Fruit fly (Drosophila melanogaster) whole organism, embryonic: Measurements from ENCODE around the gene CG46467.

Experiments used
- CG10209 ChIP-seq: fragments of 200-800 bp; sonication (Bioruptor generic); optimal IDR thresholded peaks from 3 replicates; lab custom pipeline; 2017; ENCODE audit warnings: missing biosample characterization, mild to moderate bottlenecking, missing genetic modification characterization, missing genetic modification reagents
- CG12104 ChIP-seq: fragments of 200-800 bp; sonication (Bioruptor generic); optimal IDR thresholded peaks from 3 replicates; lab custom pipeline; 2016; ENCODE audit warnings: missing biosample characterization, missing genetic modification characterization
- CG12391 ChIP-seq: fragments of 200-800 bp; sonication (Bioruptor generic); optimal IDR thresholded peaks from 3 replicates; lab custom pipeline; 2018; ENCODE audit warnings: missing biosample characterization, mild to moderate bottlenecking, missing genetic modification characterization, moderate library complexity
- CG13123 ChIP-seq: fragments of 200-800 bp; sonication (Bioruptor generic); optimal IDR thresholded peaks from 2 replicates; lab custom pipeline; 2016; ENCODE audit warnings: missing biosample characterization, missing genetic modification characterization
- CG14441 ChIP-seq: fragments of 200-800 bp; sonication (Bioruptor generic); IDR thresholded peaks from 2 replicates; pipeline ENCODE4 v1.3.6; 2022; ENCODE audit warnings: missing biosample characterization, missing genetic modification characterization
- CG1832 ChIP-seq: fragments of 200-800 bp; sonication (Bioruptor generic); optimal IDR thresholded peaks from 2 replicates; lab custom pipeline; 2017; ENCODE audit warnings: missing biosample characterization, mild to moderate bottlenecking, missing genetic modification characterization, inconsistent platforms
- CG31441 ChIP-seq: fragments of 200-800 bp; sonication (Bioruptor generic); IDR thresholded peaks from 2 replicates; pipeline ENCODE4 v1.3.6; 2022; ENCODE audit warnings: missing biosample characterization, missing genetic modification characterization
- CG32772 ChIP-seq: fragments of 200-800 bp; sonication (Bioruptor generic); IDR thresholded peaks from 2 replicates; pipeline ENCODE4 v1.3.6; 2022; ENCODE audit warnings: missing biosample characterization, missing genetic modification characterization
- CG33557 ChIP-seq: fragments of 200-800 bp; sonication (Bioruptor generic); optimal IDR thresholded peaks from 2 replicates; lab custom pipeline; 2019; ENCODE audit warnings: missing biosample characterization, mild to moderate bottlenecking, missing genetic modification characterization, moderate library complexity
- CG3726 ChIP-seq: fragments of 200-800 bp; sonication (Bioruptor generic); IDR thresholded peaks from 3 replicates; pipeline ENCODE4, ENCODE4 v1.3.6; 2022; ENCODE audit warnings: missing biosample characterization, missing genetic modification characterization
- CG4730 ChIP-seq: fragments of 200-800 bp; sonication (Bioruptor generic); IDR thresholded peaks from 2 replicates; pipeline ENCODE4 v1.3.6; 2022; ENCODE audit warnings: missing biosample characterization, missing genetic modification characterization
- CG6689 ChIP-seq: fragments of 200-800 bp; sonication (Bioruptor generic); IDR thresholded peaks from 2 replicates; pipeline ENCODE4 v1.3.6; 2022; ENCODE audit warnings: missing biosample characterization, missing genetic modification characterization
- CG6854 ChIP-seq: fragments of 200-800 bp; sonication (Bioruptor generic); optimal IDR thresholded peaks from 3 replicates; lab custom pipeline; 2017; ENCODE audit warnings: missing biosample characterization, mild to moderate bottlenecking, missing genetic modification characterization
- CG9932 ChIP-seq: fragments of 200-800 bp; sonication (Bioruptor generic); IDR thresholded peaks from 2 replicates; pipeline ENCODE4 v1.3.6; 2022; ENCODE audit warnings: missing biosample characterization, missing genetic modification characterization
- CrebB ChIP-seq: fragments of 200-800 bp; sonication (Bioruptor generic); optimal IDR thresholded peaks from 3 replicates; lab custom pipeline; 2018; ENCODE audit warnings: missing biosample characterization, mild to moderate bottlenecking, missing genetic modification characterization
- Hmr ChIP-seq: fragments of 200-800 bp; sonication (Bioruptor generic); optimal IDR thresholded peaks from 3 replicates; lab custom pipeline; 2017; ENCODE audit warnings: mild to moderate bottlenecking, missing biosample characterization, missing genetic modification reagents, missing genetic modification characterization
- Hr3 ChIP-seq: fragments of 200-800 bp; sonication (Bioruptor generic); optimal IDR thresholded peaks from 3 replicates; lab custom pipeline; 2016; ENCODE audit warnings: missing biosample characterization, missing genetic modification characterization
- MESR4 ChIP-seq: fragments of 200-800 bp; sonication (Bioruptor generic); optimal IDR thresholded peaks from 2 replicates; lab custom pipeline; 2018; ENCODE audit warnings: missing biosample characterization, mild to moderate bottlenecking, missing genetic modification characterization, moderate library complexity
- MTF-1 ChIP-seq: fragments of 200-800 bp; sonication (Bioruptor generic); optimal IDR thresholded peaks from 2 replicates; lab custom pipeline; 2018; ENCODE audit warnings: missing biosample characterization, mild to moderate bottlenecking, missing genetic modification characterization, borderline replicate concordance
- Max ChIP-seq: fragments of 200-800 bp; sonication (Bioruptor generic); optimal IDR thresholded peaks from 2 replicates; lab custom pipeline; 2016; ENCODE audit warnings: missing biosample characterization, mild to moderate bottlenecking, missing genetic modification characterization
- NC2β ChIP-seq: fragments of 200-800 bp; sonication (Bioruptor generic); optimal IDR thresholded peaks from 2 replicates; lab custom pipeline; 2016; ENCODE audit warnings: missing biosample characterization, missing genetic modification characterization
- Sry-β ChIP-seq: fragments of 200-800 bp; sonication (Bioruptor generic); optimal IDR thresholded peaks from 2 replicates; lab custom pipeline; 2018; ENCODE audit warnings: missing biosample characterization, mild to moderate bottlenecking, missing genetic modification characterization, moderate library complexity
- Ssrp ChIP-seq: fragments of 200-800 bp; sonication (Bioruptor generic); optimal IDR thresholded peaks from 2 replicates; lab custom pipeline; 2018; ENCODE audit warnings: missing biosample characterization, mild to moderate bottlenecking, missing genetic modification characterization, moderate library complexity
- abd-A ChIP-seq: fragments of 200-800 bp; sonication (Bioruptor generic); optimal IDR thresholded peaks from 3 replicates; lab custom pipeline; 2019; ENCODE audit warnings: missing biosample characterization, mild to moderate bottlenecking, missing genetic modification characterization, moderate library complexity
- az2 ChIP-seq: fragments of 200-800 bp; sonication (Bioruptor generic); optimal IDR thresholded peaks from 3 replicates; lab custom pipeline; 2016; ENCODE audit warnings: missing biosample characterization, missing genetic modification characterization
- corto ChIP-seq: fragments of 200-800 bp; sonication (Bioruptor generic); optimal IDR thresholded peaks from 2 replicates; lab custom pipeline; 2016; ENCODE audit warnings: missing biosample characterization, mild to moderate bottlenecking, missing genetic modification characterization, moderate library complexity
- cwo ChIP-seq: fragments of 200-800 bp; sonication (Bioruptor generic); optimal IDR thresholded peaks from 3 replicates; lab custom pipeline; 2017; ENCODE audit warnings: missing biosample characterization, missing genetic modification characterization, mild to moderate bottlenecking, moderate library complexity, missing genetic modification reagents
- ftz-f1 ChIP-seq: fragments of 200-800 bp; sonication (Bioruptor generic); optimal IDR thresholded peaks from 2 replicates; lab custom pipeline; 2016; ENCODE audit warnings: missing biosample characterization, missing genetic modification characterization
- gro ChIP-seq: fragments of 200-800 bp; sonication (Bioruptor generic); optimal IDR thresholded peaks from 2 replicates; lab custom pipeline; 2016; ENCODE audit warnings: missing biosample characterization, missing genetic modification characterization
- gsb ChIP-seq: fragments of 200-800 bp; sonication (Bioruptor generic); IDR thresholded peaks from 2 replicates; pipeline ENCODE4 v1.3.6; 2022; ENCODE audit warnings: missing biosample characterization, missing genetic modification characterization
- ind ChIP-seq: fragments of 200-800 bp; sonication (Bioruptor generic); optimal IDR thresholded peaks from 3 replicates; lab custom pipeline; 2016; ENCODE audit warnings: missing biosample characterization, missing genetic modification characterization
- inv ChIP-seq: fragments of 200-800 bp; sonication (Bioruptor generic); IDR thresholded peaks from 2 replicates; pipeline ENCODE4 v1.3.6; 2022; ENCODE audit warnings: missing biosample characterization, missing genetic modification characterization; ENCODE audit not compliant: partially characterized antibody
- lbe ChIP-seq: fragments of 200-800 bp; sonication (Bioruptor generic); optimal IDR thresholded peaks from 2 replicates; lab custom pipeline; 2016; ENCODE audit warnings: missing biosample characterization, mild to moderate bottlenecking, missing genetic modification characterization
- lola ChIP-seq, 3 experiments: fragments of >200 bp in 2 of 3; fragments of 200-800 bp in 1 of 3; sonication (Bioruptor generic) in 1 of 3; optimal IDR thresholded peaks; 2 replicates each; lab custom pipeline; 2017 to 2019; ENCODE audit warnings: missing biosample characterization in 3 of 3, missing genetic modification characterization in 3 of 3, mild to moderate bottlenecking in 1 of 3, moderate library complexity in 1 of 3
- mld ChIP-seq: fragments of 200-800 bp; sonication (Bioruptor generic); IDR thresholded peaks from 3 replicates; pipeline ENCODE4 v1.3.6; 2022; ENCODE audit warnings: missing biosample characterization, missing genetic modification characterization; ENCODE audit not compliant: partially characterized antibody
- onecut ChIP-seq: fragments of 200-800 bp; sonication (Bioruptor generic); IDR thresholded peaks from 2 replicates; pipeline ENCODE4 v1.3.6; 2022; ENCODE audit warnings: missing biosample characterization, missing genetic modification characterization
- pan ChIP-seq, 4 experiments: fragments of >200 bp in 3 of 4; fragments of 200-800 bp in 1 of 4; sonication (Bioruptor generic) in 1 of 4; optimal IDR thresholded peaks in 3 of 4; IDR thresholded peaks in 1 of 4; 2 replicates each; pipeline versions ENCODE4 v1.3.6 to Lab custom; 2017 to 2022; ENCODE audit warnings: missing biosample characterization in 2 of 4, missing genetic modification characterization in 2 of 4, mixed read lengths in 1 of 4
- pnt ChIP-seq: fragments of 200-800 bp; sonication (Bioruptor generic); optimal IDR thresholded peaks from 3 replicates; lab custom pipeline; 2016; ENCODE audit warnings: missing biosample characterization, missing genetic modification characterization
- row ChIP-seq: fragments of 200-800 bp; sonication (Bioruptor generic); IDR thresholded peaks from 3 replicates; pipeline ENCODE4 v1.3.6; 2022; ENCODE audit warnings: missing biosample characterization, missing genetic modification characterization
- sqz ChIP-seq: fragments of 200-800 bp; sonication (Bioruptor generic); optimal IDR thresholded peaks from 3 replicates; lab custom pipeline; 2018; ENCODE audit warnings: missing biosample characterization, mild to moderate bottlenecking, missing genetic modification characterization
- tin ChIP-seq: fragments of 200-800 bp; sonication (Bioruptor generic); optimal IDR thresholded peaks from 3 replicates; lab custom pipeline; 2016; ENCODE audit warnings: missing biosample characterization, missing genetic modification characterization
- unpg ChIP-seq: fragments of 200-800 bp; sonication (Bioruptor generic); optimal IDR thresholded peaks from 3 replicates; lab custom pipeline; 2018; ENCODE audit warnings: missing biosample characterization, mild to moderate bottlenecking, missing genetic modification characterization, moderate library complexity
- wor ChIP-seq: fragments of 200-800 bp; sonication (Bioruptor generic); IDR thresholded peaks from 2 replicates; pipeline ENCODE4 v1.3.6; 2022; ENCODE audit warnings: missing biosample characterization, missing genetic modification characterization
- zf30C ChIP-seq: fragments of 200-800 bp; sonication (Bioruptor generic); optimal IDR thresholded peaks from 3 replicates; lab custom pipeline; 2018; ENCODE audit warnings: missing biosample characterization, mild to moderate bottlenecking, missing genetic modification characterization
- zfh1 ChIP-seq: fragments of 200-800 bp; sonication (Bioruptor generic); IDR thresholded peaks from 3 replicates; pipeline ENCODE4 v1.3.6; 2022; ENCODE audit warnings: missing biosample characterization, missing genetic modification characterization

CG46467 gene

DNA sequence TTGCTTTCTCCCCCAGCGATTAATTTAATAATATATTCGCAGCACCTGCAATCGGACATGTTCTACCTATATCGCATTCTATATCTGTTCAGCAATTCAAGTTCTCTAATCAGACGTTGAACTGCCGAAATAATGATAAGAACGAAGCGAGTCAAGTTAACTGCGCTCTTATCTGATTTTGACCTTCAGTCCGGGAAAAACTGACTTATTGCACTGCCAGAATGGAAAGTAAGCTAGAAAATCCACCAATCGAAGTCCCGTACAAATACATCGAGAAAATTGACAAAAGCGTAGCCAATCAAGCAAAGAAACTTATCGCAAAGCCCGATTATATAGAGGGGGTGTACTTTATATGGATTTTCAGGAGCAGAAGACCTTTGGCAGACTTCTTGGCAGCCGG lies 93.8 kb downstream of the CG46467 start:
- TF ChIP-seq Sry-β (GFP tag; lab: Kevin White, UChicago) (no peak), CG12104 (GFP tag; lab: Kevin White, UChicago) (no peak), corto (GFP tag; lab: Kevin White, UChicago) (peak; percentile 34), lbe (peak; percentile 22)

DNA sequence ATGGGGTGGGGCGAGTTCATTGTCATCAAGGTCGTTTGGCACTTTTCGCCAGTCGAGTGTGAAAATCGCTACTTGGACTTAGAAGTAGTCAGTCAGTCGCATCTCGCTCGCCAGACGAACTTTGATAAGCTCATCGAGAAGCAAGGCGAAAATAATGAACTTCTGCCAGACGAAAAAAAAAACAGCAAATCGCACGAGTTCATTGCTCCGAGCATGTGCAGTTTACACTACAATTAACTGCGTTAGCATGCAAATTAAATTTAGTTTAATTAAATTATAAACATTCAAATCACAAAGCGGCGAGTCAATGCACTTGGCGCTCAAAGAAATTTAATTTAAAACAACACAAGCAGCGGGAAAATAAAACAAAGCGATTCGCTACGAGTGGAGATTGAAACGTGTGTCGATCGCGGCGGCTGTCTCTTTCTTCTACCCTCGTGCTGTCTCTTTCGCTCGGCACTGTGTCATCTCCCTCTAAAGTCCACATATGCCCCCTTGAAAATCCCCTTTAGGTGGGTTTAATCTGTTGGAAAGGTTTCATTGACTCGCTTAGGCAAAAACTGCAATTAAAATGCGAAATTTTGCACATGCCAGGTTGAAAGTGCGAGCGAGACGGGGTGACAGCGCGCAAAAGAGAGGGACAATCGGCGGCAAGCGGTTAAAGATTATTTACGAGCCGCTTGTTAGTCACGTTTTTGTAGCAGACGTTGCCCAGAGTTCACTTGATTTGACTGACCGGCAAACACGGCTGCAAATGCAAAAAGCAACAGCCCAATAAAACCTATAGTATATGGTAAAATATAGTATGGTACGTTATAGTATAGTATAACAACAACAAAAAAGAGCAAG lies 94.6 kb downstream of the CG46467 start:
- TF ChIP-seq mld (GFP tag; lab: Robert Waterston, UW) (no peak), ftz-f1 (GFP tag; lab: Kevin White, UChicago) (no peak), MESR4 (GFP tag; lab: Kevin White, UChicago) (no peak), wor (GFP tag; lab: Robert Waterston, UW) (no peak), CG4730 (peak; percentile 4; the same call in 1 of the 2 replicates), CG1832 (GFP tag; lab: Kevin White, UChicago) (peak; percentile 51), NC2β (no peak), CG6854 (no peak), CG14441 (no peak)

DNA sequence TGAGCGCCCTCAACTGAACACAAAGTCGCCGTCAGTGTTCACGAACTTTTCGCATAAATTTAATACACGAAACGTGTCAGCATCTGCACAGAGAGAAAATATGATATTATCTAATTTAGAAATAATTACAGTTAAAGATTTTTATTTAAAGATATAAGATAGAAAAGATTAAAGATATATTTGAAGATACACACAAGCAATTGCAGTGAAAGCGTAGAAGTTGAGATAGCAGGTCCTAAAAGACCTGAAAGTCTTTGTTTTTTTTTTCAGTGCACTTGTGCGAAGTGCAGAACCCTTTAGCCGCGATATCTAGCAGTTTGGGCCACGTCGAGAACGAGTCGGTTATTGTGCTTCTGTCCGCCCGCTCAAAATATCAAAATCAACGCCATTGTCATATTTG lies 103.0 kb downstream of the CG46467 start:
- peak; percentile 10 for TF ChIP-seq CG6854
- no peak for TF ChIP-seq pan (optimal IDR thresholded peaks at IDR 0.05; lab: Kevin White, UChicago)
- TF ChIP-seq pan (GFP tag; optimal IDR thresholded peaks at IDR 0.05 in 1 of 2, IDR thresholded peaks at IDR 0.05 in 1 of 2): peak in 1 of 2 experiments; percentile 26
- TF ChIP-seq cwo (GFP tag; lab: Kevin White, UChicago): peak; percentile 27
- TF ChIP-seq CrebB (tag; lab: Kevin White, UChicago): no peak
- peak; percentile 4 for TF ChIP-seq tin (GFP tag; lab: Kevin White, UChicago)
- TF ChIP-seq Max (GFP tag; lab: Kevin White, UChicago): peak; percentile 12
- TF ChIP-seq row (GFP tag; lab: Robert Waterston, UW): peak; percentile 54
- no peak for TF ChIP-seq Ssrp (tag; lab: Kevin White, UChicago)
- TF ChIP-seq CG3726 (GFP tag; lab: Robert Waterston, UW): no peak
- no peak for TF ChIP-seq CG33557 (GFP tag; lab: Kevin White, UChicago)
- TF ChIP-seq CG10209: peak; percentile 38
- TF ChIP-seq CG32772: no peak
- peak; percentile 32 for TF ChIP-seq ind
- peak; percentile 8 for TF ChIP-seq CG12391 (tag; lab: Kevin White, UChicago)
- TF ChIP-seq onecut: no peak
- TF ChIP-seq pnt (GFP tag; lab: Kevin White, UChicago): no peak
- peak; percentile 5 for TF ChIP-seq Hr3 (GFP tag; lab: Kevin White, UChicago)
- TF ChIP-seq MTF-1 (GFP tag; lab: Kevin White, UChicago): no peak
- no peak for TF ChIP-seq gro
- no peak for TF ChIP-seq sqz (GFP tag; lab: Kevin White, UChicago)
- TF ChIP-seq Hmr (GFP tag; lab: Kevin White, UChicago): peak; percentile 31
- TF ChIP-seq CG6689 (GFP tag; lab: Robert Waterston, UW): 0 out of 2 replicates have a peak, but pooled peaks have one; percentile 37
- TF ChIP-seq unpg (GFP tag; lab: Kevin White, UChicago): peak; percentile 33
- no peak for TF ChIP-seq zfh1 (GFP tag; lab: Robert Waterston, UW)
- TF ChIP-seq CG31441: 0 out of 2 replicates have a peak, but pooled peaks have one; percentile 28
- TF ChIP-seq inv (GFP tag; lab: Robert Waterston, UW): no peak
- TF ChIP-seq gsb (GFP tag; lab: Robert Waterston, UW): no peak
- no peak for TF ChIP-seq CG13123
- TF ChIP-seq lola (GFP tag; optimal IDR thresholded peaks at IDR 0.05; lab: Kevin White, UChicago): no peak
- TF ChIP-seq abd-A (tag; lab: Kevin White, UChicago): no peak
- TF ChIP-seq CG9932 (GFP tag; lab: Robert Waterston, UW): 0 out of 2 replicates have a peak, but pooled peaks have one; percentile 24
- peak; percentile 12 for TF ChIP-seq zf30C (GFP tag; lab: Kevin White, UChicago)
- peak; percentile 11 for TF ChIP-seq az2 (GFP tag; lab: Kevin White, UChicago)
